Worm (Caenorhabditis elegans) whole organism, L4/young adult: ENCODE measurements around the gene F54F7.14.

ENCODE experiments used
- W03F9.2 ChIP-seq: fragments of 150-350 bp; optimal IDR thresholded peaks from 2 replicates; lab custom pipeline; 2014; ENCODE audit warnings: missing biosample characterization, missing genetic modification characterization
- dao-5 ChIP-seq: sonication (generic microtip); optimal IDR thresholded peaks from 2 replicates; lab custom pipeline; 2016; ENCODE audit warnings: missing genotype, missing genetic modification characterization, moderate library complexity, missing compliant biosample characterization
- him-1 ChIP-seq: sonication (generic microtip); optimal IDR thresholded peaks from 2 replicates; lab custom pipeline; 2016; ENCODE audit warnings: missing genotype, missing genetic modification reagents, missing genetic modification characterization, missing compliant biosample characterization

Gene F54F7.14

DNA sequence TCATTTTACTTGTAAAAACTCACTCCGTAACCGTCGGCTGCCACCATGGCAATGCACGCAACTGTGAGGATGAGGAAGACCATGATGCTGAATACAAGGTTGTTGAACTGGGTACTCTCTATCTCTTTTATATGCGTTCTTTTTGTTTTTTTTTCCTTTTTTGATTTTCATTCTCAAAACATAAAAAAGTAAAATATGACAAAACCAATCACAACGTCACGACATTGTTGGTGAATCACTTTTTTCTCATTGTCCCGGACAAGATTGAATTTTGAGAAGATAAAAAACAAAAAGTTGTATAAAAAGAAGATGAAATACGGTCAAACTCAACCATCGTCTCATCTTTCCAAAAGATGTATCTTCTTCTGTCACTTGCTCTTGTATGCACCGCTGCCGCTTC is 32.1 kb downstream of the F54F7.14 start, which contains the start of the genes Y62H9A.5 and ule-5:
Gene Y62H9A.5, minus strand, starts transcription at position 101 of the 400 bp plus-strand sequence.
Gene ule-5, plus strand, starts transcription at position 328 of the 400 bp plus-strand sequence.
- no peak for TF ChIP-seq W03F9.2 (tag; lab: Kevin White, UChicago)
- TF ChIP-seq him-1: no peak
- no peak for TF ChIP-seq dao-5

DNA sequence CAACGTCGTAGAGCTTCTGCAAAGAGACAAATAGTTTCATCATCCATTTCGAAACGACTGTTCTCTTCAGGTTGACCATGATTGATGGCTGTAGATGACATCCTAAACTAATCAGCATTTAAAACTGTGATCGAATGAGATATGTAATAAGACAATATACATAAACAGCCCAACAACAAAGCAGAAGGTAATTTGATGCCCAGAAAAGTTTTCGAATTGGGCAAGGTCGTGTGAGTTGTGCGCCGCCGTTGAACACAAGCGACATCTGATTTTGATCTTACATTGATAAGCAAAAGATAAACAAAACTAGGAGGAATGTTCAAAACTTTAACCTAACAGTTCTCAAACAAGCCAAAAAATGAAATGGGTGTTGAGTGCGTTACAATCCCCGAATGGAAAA is 34.9 kb downstream of the F54F7.14 start, which contains the start of gene Y62H9A.7:
Gene Y62H9A.7, minus strand, starts transcription at position 101 of the 400 bp plus-strand sequence.
- TF ChIP-seq W03F9.2 (tag; lab: Kevin White, UChicago): no peak

DNA sequence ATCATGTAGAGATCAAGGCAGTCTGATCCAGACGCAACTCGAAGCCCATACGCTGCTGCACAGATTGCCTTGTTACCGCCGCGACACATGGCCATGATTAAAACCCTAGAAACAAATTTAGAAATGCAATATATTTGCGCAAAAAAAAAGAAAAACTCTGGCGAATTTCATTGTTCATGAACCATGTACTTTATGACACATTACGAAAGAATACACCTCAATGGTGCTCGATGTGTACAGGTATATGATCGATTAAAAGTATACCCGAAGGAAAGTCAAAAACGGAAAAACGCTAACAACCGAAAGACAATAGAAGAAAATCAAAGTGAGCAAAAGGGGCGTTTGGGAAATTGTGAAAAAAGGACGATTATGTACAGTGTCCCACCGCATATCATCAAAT is 41.7 kb downstream of the F54F7.14 start, which contains the start of gene Y62H9A.8:
Gene Y62H9A.8, minus strand, starts transcription at position 101 of the 400 bp plus-strand sequence.
- TF ChIP-seq him-1: no peak
- no peak for TF ChIP-seq W03F9.2 (tag; lab: Kevin White, UChicago)
- no peak for TF ChIP-seq dao-5

DNA sequence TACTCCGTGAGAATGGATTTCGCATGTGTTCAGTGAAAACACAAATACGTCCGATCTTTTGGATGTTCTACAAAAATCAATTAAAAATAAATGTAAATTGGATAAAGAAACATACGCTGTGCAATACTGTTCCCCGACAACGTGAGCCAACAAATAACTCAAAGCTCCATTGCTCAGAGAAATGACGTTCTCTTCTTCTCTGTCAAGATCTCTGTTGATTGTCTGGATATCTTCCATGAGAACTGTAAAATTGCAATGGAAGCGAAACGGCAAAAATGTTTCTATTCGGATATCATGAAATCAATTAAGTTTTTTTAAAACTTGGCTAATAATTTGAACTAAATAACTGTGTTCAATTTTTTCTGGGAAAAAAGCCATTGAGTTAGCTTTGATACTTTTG is 46.0 kb downstream of the F54F7.14 start:
- TF ChIP-seq W03F9.2 (tag; lab: Kevin White, UChicago): no peak
- TF ChIP-seq him-1: no peak
- no peak for TF ChIP-seq dao-5

DNA sequence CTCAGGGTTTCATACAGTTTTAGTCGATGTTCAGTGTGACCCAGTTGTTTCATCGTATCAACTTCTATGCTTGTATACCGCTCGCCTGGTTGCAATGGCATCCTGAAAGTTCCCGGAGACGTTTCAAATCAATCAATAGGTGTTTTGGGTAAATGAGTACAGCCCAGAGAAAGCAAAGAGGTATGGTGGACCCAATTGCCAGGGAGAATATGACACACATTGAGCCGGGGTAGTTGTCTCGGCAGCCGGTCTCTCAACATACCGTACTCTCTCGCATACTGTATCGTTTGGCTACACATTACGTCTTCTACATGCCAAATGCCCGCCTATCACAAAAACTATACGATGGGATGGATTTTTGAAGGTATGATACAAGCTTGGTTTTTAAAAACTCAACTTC is 47.4 kb downstream of the F54F7.14 start, which contains the start of gene Y62H9A.9:
Gene Y62H9A.9, minus strand, starts transcription at position 101 of the 400 bp plus-strand sequence.
- TF ChIP-seq dao-5 (no peak), him-1 (no peak), W03F9.2 (tag; lab: Kevin White, UChicago) (no peak)

DNA sequence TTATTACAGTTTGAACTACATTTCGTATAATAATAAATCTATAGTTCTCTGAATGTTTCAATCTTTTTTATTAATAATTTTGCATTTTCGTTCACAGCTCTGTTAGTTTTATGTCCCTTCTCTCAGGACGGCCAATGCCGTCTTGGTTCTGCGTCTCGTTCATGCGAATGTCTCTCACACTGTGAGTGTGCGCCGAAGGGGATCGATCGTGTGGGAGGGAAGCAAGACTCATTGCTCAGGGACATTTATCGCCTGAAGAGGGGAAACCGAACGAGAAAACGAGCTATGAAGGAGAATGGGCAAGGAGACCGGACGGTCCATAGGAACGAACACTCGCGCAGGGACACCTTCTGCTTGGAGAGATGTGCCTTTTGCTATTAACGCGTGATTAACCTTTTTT is 48.4 kb downstream of the F54F7.14 start:
- TF ChIP-seq dao-5 (no peak), W03F9.2 (tag; lab: Kevin White, UChicago) (no peak)
